Worm (Caenorhabditis elegans) whole organism, late embryonic: ENCODE measurements around the gene srr-10.

Experiments
- ama-1 ChIP-seq: fragments of 150-350 bp; optimal IDR thresholded peaks from 2 replicates; lab custom pipeline; 2014
- ceh-19 ChIP-seq: fragments of 200-800 bp; sonication (Bioruptor generic); optimal IDR thresholded peaks from 2 replicates; lab custom pipeline; 2018; ENCODE audit warnings: mild to moderate bottlenecking, missing genetic modification characterization, missing compliant biosample characterization
- ceh-2 ChIP-seq: sonication (generic microtip); optimal IDR thresholded peaks from 2 replicates; lab custom pipeline; 2016; ENCODE audit warnings: missing genotype, missing genetic modification characterization, missing compliant biosample characterization
- ceh-34 ChIP-seq: sonication (generic microtip); optimal IDR thresholded peaks from 2 replicates; lab custom pipeline; 2016; ENCODE audit warnings: mild to moderate bottlenecking, missing genetic modification characterization, missing compliant biosample characterization
- ets-4 ChIP-seq: sonication (generic microtip); optimal IDR thresholded peaks from 2 replicates; lab custom pipeline; 2016; ENCODE audit warnings: missing genetic modification characterization, missing compliant biosample characterization
- madf-2 ChIP-seq: sonication (generic microtip); optimal IDR thresholded peaks from 2 replicates; lab custom pipeline; 2017; ENCODE audit warnings: missing genetic modification characterization, missing compliant biosample characterization
- nfya-1 ChIP-seq: sonication (generic microtip); optimal IDR thresholded peaks from 2 replicates; lab custom pipeline; 2017; ENCODE audit warnings: missing genetic modification characterization, mild to moderate bottlenecking, missing compliant biosample characterization, antibody characterized with exemption, moderate library complexity
- nhr-11 ChIP-seq: fragments of 150-350 bp; optimal IDR thresholded peaks from 2 replicates; lab custom pipeline; 2014; ENCODE audit warnings: missing biosample characterization, missing genetic modification characterization
- sdc-2 ChIP-seq: sonication (generic microtip); optimal IDR thresholded peaks from 2 replicates; lab custom pipeline; 2016; ENCODE audit warnings: missing genotype, missing genetic modification characterization, missing compliant biosample characterization
- zip-5 ChIP-seq: sonication (generic microtip); optimal IDR thresholded peaks from 2 replicates; lab custom pipeline; 2016; ENCODE audit warnings: missing genetic modification characterization, missing compliant biosample characterization

DNA sequence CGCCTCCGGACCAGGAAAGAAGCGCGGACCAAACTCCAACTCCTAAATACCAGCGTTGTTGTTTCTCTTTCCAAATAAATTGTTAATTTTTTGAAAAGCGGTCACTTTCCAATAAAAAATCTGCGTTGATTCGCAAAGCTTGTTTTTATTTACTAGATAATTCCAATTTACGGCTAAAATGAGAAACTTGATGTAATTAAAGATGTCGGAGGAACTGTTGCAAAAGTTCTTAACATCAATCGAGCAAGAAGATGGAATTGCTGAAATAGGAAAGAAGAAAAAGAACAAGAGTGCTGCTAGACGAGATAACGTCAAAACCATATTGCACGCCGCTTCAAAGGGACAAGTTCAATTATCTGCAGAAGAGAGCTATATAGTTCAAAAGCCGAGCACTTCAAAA, 41.7 kb downstream of the srr-10 start, which contains the start of gene C26F1.3:
- TF ChIP-seq zip-5 (tag; lab: Kevin White, UChicago): no peak
- no peak for TF ChIP-seq ama-1 (lab: Kevin White, UChicago)
- no peak for TF ChIP-seq ets-4
- no peak for TF ChIP-seq ceh-34 (tag; lab: Kevin White, UChicago)
- TF ChIP-seq ceh-2 (tag; lab: Kevin White, UChicago): no peak
- TF ChIP-seq sdc-2: no peak
- TF ChIP-seq nfya-1 (tag; lab: Kevin White, UChicago): no peak
- TF ChIP-seq madf-2 (tag; lab: Kevin White, UChicago): no peak
- TF ChIP-seq ceh-19 (GFP tag; lab: Kevin White, UChicago): no peak
- TF ChIP-seq nhr-11 (tag; lab: Kevin White, UChicago): no peak
